Worm (Caenorhabditis elegans) whole organism, midembryonic: ENCODE measurements around the gene K09A9.6.
"Not testable (repeated sequence)": the region's sequence is repeated elsewhere in the genome, so short reads cannot be mapped to it uniquely, and the experiment has no call there.

Source experiments
- ref-1 ChIP-seq: fragments of 200-800 bp; sonication (Bioruptor generic); conservative IDR thresholded peaks from 2 replicates; pipeline ENCODE4 v1.3.6; 2022; ENCODE audit warnings: missing genetic modification reagents, missing genetic modification characterization, missing compliant biosample characterization
- tab-1 ChIP-seq: fragments of 200-800 bp; sonication (Bioruptor generic); IDR thresholded peaks from 2 replicates; pipeline ENCODE4 v1.3.6; 2022; ENCODE audit warnings: missing genetic modification characterization, missing compliant biosample characterization
- ztf-23 ChIP-seq: fragments of 200-800 bp; sonication (Bioruptor generic); IDR thresholded peaks from 2 replicates; pipeline ENCODE4 v1.3.6; 2022; ENCODE audit warnings: missing genetic modification reagents, missing genetic modification characterization, missing compliant biosample characterization

DNA sequence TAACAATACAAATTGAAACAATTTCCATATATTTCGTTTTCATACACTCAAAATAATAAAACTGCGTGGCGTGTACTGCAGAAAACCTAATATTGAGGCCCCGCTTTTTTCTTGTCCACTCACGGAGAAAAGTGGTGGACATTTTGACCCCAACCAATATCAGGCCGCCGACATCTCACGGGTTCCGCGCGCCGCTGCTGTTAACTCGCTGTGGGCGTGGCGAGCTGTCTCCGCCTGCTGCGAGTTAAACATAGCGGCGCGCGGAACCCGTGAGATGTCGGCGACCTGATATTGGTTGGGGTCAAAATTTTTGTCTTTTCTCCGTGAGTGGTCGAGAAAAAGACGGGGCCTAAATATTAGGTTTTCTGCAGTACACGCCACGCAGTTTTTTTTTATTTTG, 43.2 kb upstream of the K09A9.6 start:
- not testable (repeated sequence) for TF ChIP-seq ref-1 (GFP tag; lab: Robert Waterston, UW); tab-1 (GFP tag; lab: Robert Waterston, UW); ztf-23
